Worm (Caenorhabditis elegans) whole organism, young adult: ENCODE results near the gene T10D4.11.

Experiments used
- B0261.1 ChIP-seq: sonication (generic microtip); optimal IDR thresholded peaks from 2 replicates; lab custom pipeline; 2016; ENCODE audit warnings: mild to moderate bottlenecking, missing genetic modification characterization, moderate library complexity, missing compliant biosample characterization
- aptf-2 ChIP-seq: fragments of 200-800 bp; sonication (Bioruptor generic); conservative IDR thresholded peaks from 2 replicates; pipeline ENCODE4 v1.3.6; 2022; ENCODE audit warnings: missing genetic modification reagents, missing genetic modification characterization, missing compliant biosample characterization
- gei-17 ChIP-seq: fragments of 200-800 bp; sonication (Bioruptor generic); optimal IDR thresholded peaks from 2 replicates; lab custom pipeline; 2018; ENCODE audit warnings: mild to moderate bottlenecking, missing genetic modification characterization, missing compliant biosample characterization
- mxl-1 ChIP-seq: sonication (generic microtip); optimal IDR thresholded peaks from 2 replicates; lab custom pipeline; 2016; ENCODE audit warnings: missing genetic modification characterization, missing compliant biosample characterization
- nfya-1 ChIP-seq: sonication (generic microtip); optimal IDR thresholded peaks from 2 replicates; lab custom pipeline; 2017; ENCODE audit warnings: antibody characterized with exemption, missing compliant biosample characterization, missing genetic modification characterization, borderline replicate concordance; ENCODE audit not compliant: insufficient read depth
- sptf-2 ChIP-seq: fragments of 200-800 bp; sonication (Bioruptor generic); optimal IDR thresholded peaks from 2 replicates; lab custom pipeline; 2018; ENCODE audit warnings: mild to moderate bottlenecking, missing genetic modification characterization, missing compliant biosample characterization
- unc-130 ChIP-seq: sonication (generic microtip); optimal IDR thresholded peaks from 2 replicates; lab custom pipeline; 2016; ENCODE audit warnings: missing genetic modification reagents, missing genetic modification characterization, missing compliant biosample characterization

- no peak for TF ChIP-seq sptf-2
- TF ChIP-seq nfya-1 = no peak
- no peak for TF ChIP-seq gei-17
- TF ChIP-seq unc-130 (GFP tag; lab: Kevin White, UChicago) = no peak
- TF ChIP-seq aptf-2 (GFP tag; lab: Robert Waterston, UW) = no peak
- no peak for TF ChIP-seq mxl-1 (tag; lab: Kevin White, UChicago)
- no peak for TF ChIP-seq B0261.1
Observed at ce11 chrII:3149521-3150190, at the start of gene T10D4.11, which contains the start of gene T10D4.1.
